Worm (Caenorhabditis elegans) whole organism, L4 larva: Measurements from ENCODE around the gene F57C7.4.

ENCODE experiments used
- D1046.2 ChIP-seq: fragments of 200-800 bp; sonication (Bioruptor generic); IDR thresholded peaks from 2 replicates; pipeline ENCODE4 v1.3.6; 2022; ENCODE audit warnings: missing genetic modification characterization, missing compliant biosample characterization
- F26F4.8 ChIP-seq: fragments of 200-800 bp; sonication (Bioruptor generic); conservative IDR thresholded peaks from 2 replicates; pipeline ENCODE4 v1.3.6; 2022; ENCODE audit warnings: missing genetic modification characterization, missing compliant biosample characterization
- F37D6.2 ChIP-seq: sonication (generic microtip); optimal IDR thresholded peaks from 2 replicates; lab custom pipeline; 2016; ENCODE audit warnings: mild to moderate bottlenecking, missing genetic modification characterization, missing compliant biosample characterization
- Y48G9A.11 ChIP-seq: fragments of 200-800 bp; sonication (Bioruptor generic); IDR thresholded peaks from 2 replicates; pipeline ENCODE4 v1.3.6; 2022; ENCODE audit warnings: missing genetic modification reagents, missing genetic modification characterization, missing compliant biosample characterization
- Y5F2A.4 ChIP-seq: fragments of 200-800 bp; sonication (Bioruptor generic); optimal IDR thresholded peaks from 2 replicates; lab custom pipeline; 2018; ENCODE audit warnings: mild to moderate bottlenecking, missing genetic modification characterization, missing compliant biosample characterization
- ZK337.2 ChIP-seq: fragments of 200-800 bp; sonication (Bioruptor generic); IDR thresholded peaks from 2 replicates; pipeline ENCODE4 v1.3.6; 2022; ENCODE audit warnings: missing genetic modification reagents, missing genetic modification characterization, missing compliant biosample characterization
- ZK546.5 ChIP-seq, 2 experiments: sonication (generic microtip); optimal IDR thresholded peaks; 2 replicates each; lab custom pipeline; 2017; ENCODE audit warnings: missing biosample characterization in 2 of 2, missing genetic modification characterization in 2 of 2
- ama-1 ChIP-seq: fragments of 150-350 bp; optimal IDR thresholded peaks from 2 replicates; lab custom pipeline; 2014; ENCODE audit warnings: inconsistent platforms, mixed read lengths
- arid-1 ChIP-seq: fragments of 200-800 bp; sonication (Bioruptor generic); conservative IDR thresholded peaks from 2 replicates; pipeline ENCODE4 v1.3.6; 2022; ENCODE audit warnings: missing genetic modification reagents, missing genetic modification characterization, missing compliant biosample characterization
- attf-4 ChIP-seq: sonication (generic microtip); optimal IDR thresholded peaks from 3 replicates; lab custom pipeline; 2017; ENCODE audit warnings: missing biosample characterization, missing genetic modification characterization
- daf-12 ChIP-seq: fragments of 150-350 bp; optimal IDR thresholded peaks from 2 replicates; lab custom pipeline; 2014; ENCODE audit warnings: missing biosample characterization, missing genetic modification reagents, missing genetic modification characterization
- daf-19 ChIP-seq: fragments of 200-800 bp; sonication (Bioruptor generic); conservative IDR thresholded peaks from 2 replicates; pipeline ENCODE4 v1.3.6; 2022; ENCODE audit warnings: missing genetic modification characterization, missing compliant biosample characterization
- dmd-6 ChIP-seq: fragments of 200-800 bp; sonication (Bioruptor generic); IDR thresholded peaks from 2 replicates; pipeline ENCODE4 v1.3.6; 2022; ENCODE audit warnings: missing genetic modification reagents, missing genetic modification characterization, missing compliant biosample characterization
- egl-27 ChIP-seq: sonication (generic microtip); optimal IDR thresholded peaks from 3 replicates; lab custom pipeline; 2017; ENCODE audit warnings: missing biosample characterization, missing genetic modification reagents, missing genetic modification characterization
- egl-43 ChIP-seq: fragments of 200-800 bp; sonication (Bioruptor generic); IDR thresholded peaks from 2 replicates; pipeline ENCODE4 v1.3.6; 2022; ENCODE audit warnings: missing genetic modification reagents, missing genetic modification characterization, missing compliant biosample characterization
- lim-7 ChIP-seq: fragments of 200-800 bp; sonication (Bioruptor generic); IDR thresholded peaks from 2 replicates; pipeline ENCODE4 v1.3.6; 2022; ENCODE audit warnings: missing genetic modification characterization, missing compliant biosample characterization
- lin-1 ChIP-seq: fragments of 200-800 bp; sonication (Bioruptor generic); IDR thresholded peaks from 2 replicates; pipeline ENCODE4 v1.3.6; 2022; ENCODE audit warnings: missing genetic modification reagents, missing genetic modification characterization, missing compliant biosample characterization
- lin-15B ChIP-seq: fragments of 150-350 bp; sonication (generic microtip); optimal IDR thresholded peaks from 3 replicates; lab custom pipeline; 2014; ENCODE audit warnings: missing biosample characterization, missing genetic modification characterization
- lin-38 ChIP-seq: fragments of 200-800 bp; sonication (Bioruptor generic); IDR thresholded peaks from 2 replicates; pipeline ENCODE4 v1.3.6; 2022; ENCODE audit warnings: missing genetic modification reagents, missing genetic modification characterization, missing compliant biosample characterization
- lin-39 ChIP-seq: fragments of 150-350 bp; optimal IDR thresholded peaks from 2 replicates; lab custom pipeline; 2014; ENCODE audit warnings: missing biosample characterization, missing genetic modification reagents, missing genetic modification characterization
- lir-3 ChIP-seq: sonication (generic microtip); optimal IDR thresholded peaks from 2 replicates; lab custom pipeline; 2016; ENCODE audit warnings: mild to moderate bottlenecking, missing genetic modification characterization, missing compliant biosample characterization
- madf-9 ChIP-seq: fragments of 200-800 bp; sonication (Bioruptor generic); conservative IDR thresholded peaks from 2 replicates; pipeline ENCODE4 v1.3.6; 2022; ENCODE audit warnings: missing genetic modification reagents, missing genetic modification characterization, missing compliant biosample characterization
- mdl-1 ChIP-seq, 2 experiments: fragments of 150-350 bp in 1 of 2; sonication (generic microtip) in 1 of 2; optimal IDR thresholded peaks; 2 replicates each; lab custom pipeline; 2014 to 2017; ENCODE audit warnings: missing biosample characterization in 2 of 2, missing genetic modification characterization in 2 of 2
- mdt-29 ChIP-seq: fragments of 200-800 bp; sonication (Bioruptor generic); IDR thresholded peaks from 2 replicates; pipeline ENCODE4 v1.3.6; 2022; ENCODE audit warnings: missing genetic modification reagents, missing genetic modification characterization, missing compliant biosample characterization
- mxl-3 ChIP-seq: fragments of 200-800 bp; sonication (Bioruptor generic); optimal IDR thresholded peaks from 2 replicates; lab custom pipeline; 2018; ENCODE audit warnings: mild to moderate bottlenecking, missing genetic modification characterization, missing compliant biosample characterization
- nhr-102 ChIP-seq: sonication (generic microtip); optimal IDR thresholded peaks from 2 replicates; lab custom pipeline; 2016; ENCODE audit warnings: mild to moderate bottlenecking, missing genetic modification characterization, moderate library complexity, missing compliant biosample characterization
- nhr-111 ChIP-seq: fragments of 200-800 bp; sonication (Bioruptor generic); optimal IDR thresholded peaks from 2 replicates; lab custom pipeline; 2018; ENCODE audit warnings: mild to moderate bottlenecking, missing genetic modification characterization, missing compliant biosample characterization
- nhr-237 ChIP-seq: sonication (generic microtip); optimal IDR thresholded peaks from 2 replicates; lab custom pipeline; 2017; ENCODE audit warnings: missing biosample characterization, missing genetic modification characterization
- nhr-28 ChIP-seq: fragments of 150-350 bp; optimal IDR thresholded peaks from 2 replicates; lab custom pipeline; 2014; ENCODE audit warnings: missing biosample characterization, missing genetic modification characterization
- nhr-41 ChIP-seq: fragments of 200-800 bp; sonication (Bioruptor generic); IDR thresholded peaks from 2 replicates; pipeline ENCODE4 v1.3.6; 2022; ENCODE audit warnings: missing genetic modification reagents, missing genetic modification characterization, missing compliant biosample characterization
- nhr-42 ChIP-seq: fragments of 200-800 bp; sonication (Bioruptor generic); IDR thresholded peaks from 2 replicates; pipeline ENCODE4 v1.3.6; 2022; ENCODE audit warnings: missing genetic modification characterization, missing compliant biosample characterization
- nhr-48 ChIP-seq: sonication (generic microtip); optimal IDR thresholded peaks from 2 replicates; lab custom pipeline; 2016; ENCODE audit warnings: mild to moderate bottlenecking, missing genetic modification characterization, missing compliant biosample characterization
- nhr-6 ChIP-seq: fragments of 150-350 bp; optimal IDR thresholded peaks from 2 replicates; lab custom pipeline; 2014; ENCODE audit warnings: missing biosample characterization, missing genetic modification characterization
- nhr-76 ChIP-seq: fragments of 150-350 bp; optimal IDR thresholded peaks from 2 replicates; lab custom pipeline; 2014; ENCODE audit warnings: missing biosample characterization, missing genetic modification characterization
- nhr-77 ChIP-seq: fragments of 150-350 bp; optimal IDR thresholded peaks from 2 replicates; lab custom pipeline; 2014; ENCODE audit warnings: missing biosample characterization, missing genetic modification characterization
- pha-4 ChIP-seq, 2 experiments: fragments of 150-350 bp in 1 of 2; fragments of 200-800 bp in 1 of 2; sonication (Bioruptor generic) in 1 of 2; IDR thresholded peaks in 1 of 2; optimal IDR thresholded peaks in 1 of 2; 2 replicates each; pipeline versions ENCODE4 v1.3.6 to Lab custom; 2014 to 2022; ENCODE audit warnings: missing genetic modification characterization in 2 of 2, missing genetic modification reagents in 2 of 2, missing biosample characterization in 1 of 2, missing compliant biosample characterization in 1 of 2
- php-3 ChIP-seq: fragments of 200-800 bp; sonication (Bioruptor generic); IDR thresholded peaks from 2 replicates; pipeline ENCODE4 v1.3.6; 2022; ENCODE audit warnings: missing genetic modification reagents, missing genetic modification characterization, missing compliant biosample characterization
- rbr-2 ChIP-seq: sonication (generic microtip); optimal IDR thresholded peaks from 2 replicates; lab custom pipeline; 2016; ENCODE audit warnings: missing genotype, missing genetic modification characterization, missing compliant biosample characterization
- set-16 ChIP-seq: fragments of 200-800 bp; sonication (Bioruptor generic); IDR thresholded peaks from 2 replicates; pipeline ENCODE4 v1.3.6; 2022; ENCODE audit warnings: missing genetic modification reagents, missing genetic modification characterization, missing compliant biosample characterization
- spr-1 ChIP-seq: sonication (generic microtip); optimal IDR thresholded peaks from 2 replicates; lab custom pipeline; 2016; ENCODE audit warnings: mild to moderate bottlenecking, missing genetic modification characterization, missing compliant biosample characterization
- tra-1 ChIP-seq: fragments of 200-800 bp; sonication (Bioruptor generic); IDR thresholded peaks from 2 replicates; pipeline ENCODE4 v1.3.6; 2022; ENCODE audit warnings: missing genetic modification reagents, missing genetic modification characterization, missing compliant biosample characterization
- unc-130 ChIP-seq: sonication (generic microtip); optimal IDR thresholded peaks from 2 replicates; lab custom pipeline; 2016; ENCODE audit warnings: missing genetic modification reagents, missing genetic modification characterization, missing compliant biosample characterization
- unc-39 ChIP-seq: sonication (generic microtip); optimal IDR thresholded peaks from 2 replicates; lab custom pipeline; 2017; ENCODE audit warnings: missing biosample characterization, missing genetic modification characterization
- unc-62 ChIP-seq, 3 experiments: fragments of 150-350 bp in 1 of 3; sonication (generic microtip); optimal IDR thresholded peaks in 2 of 3; peaks in 1 of 3; 1 replicate in 1 of 3; 2 replicates in 2 of 3; lab custom pipeline; 2014 to 2017; ENCODE audit warnings: missing biosample characterization in 3 of 3, missing genetic modification characterization in 3 of 3, missing genetic modification reagents in 3 of 3, missing genotype in 1 of 3
- vab-7 ChIP-seq: fragments of 200-800 bp; sonication (Bioruptor generic); IDR thresholded peaks from 2 replicates; pipeline ENCODE4 v1.3.6; 2022; ENCODE audit warnings: missing genetic modification reagents, missing genetic modification characterization, missing compliant biosample characterization
- zfp-3 ChIP-seq: fragments of 200-800 bp; sonication (Bioruptor generic); conservative IDR thresholded peaks from 2 replicates; pipeline ENCODE4 v1.3.6; 2022; ENCODE audit warnings: missing genetic modification reagents, missing genetic modification characterization, missing compliant biosample characterization
- ztf-11 ChIP-seq: fragments of 150-350 bp; optimal IDR thresholded peaks from 2 replicates; lab custom pipeline; 2014; ENCODE audit warnings: missing biosample characterization, missing genetic modification characterization

The F57C7.4 gene

DNA sequence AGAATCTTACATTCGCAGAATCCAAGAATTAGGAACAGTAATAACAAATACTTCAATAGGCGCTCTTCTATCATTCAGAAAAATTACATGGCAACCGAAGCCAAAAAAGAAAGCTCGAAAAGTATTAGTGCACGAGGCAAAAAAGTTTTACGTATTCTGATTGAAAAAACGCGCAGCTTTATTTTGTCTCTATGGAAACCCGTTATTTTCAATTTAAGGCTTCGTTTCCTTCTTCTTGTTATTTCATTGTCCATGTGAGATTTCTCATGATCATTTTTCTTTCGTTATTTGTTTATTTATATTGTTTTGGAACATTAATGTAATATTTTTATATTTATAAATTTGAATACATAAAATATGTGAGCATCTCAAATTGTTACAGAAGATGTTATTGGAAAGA, at the start of gene F57C7.4:
Gene F57C7.4 (minus strand): TSS at position 101 of the 400 bp plus-strand sequence.
- TF ChIP-seq F26F4.8 (no peak), nhr-102 (tag; lab: Kevin White, UChicago) (no peak), Y5F2A.4 (no peak), rbr-2 (no peak), daf-12 (tag; lab: Kevin White, UChicago) (no peak), ZK337.2 (GFP tag; lab: Robert Waterston, UW) (no peak), Y48G9A.11 (GFP tag; lab: Robert Waterston, UW) (no peak), nhr-48 (tag; lab: Kevin White, UChicago) (no peak), unc-62 (GFP tag; optimal IDR thresholded peaks at IDR 0.05 in 1 of 2; lab: Kevin White, UChicago) (no peak), unc-62 (tag; optimal IDR thresholded peaks at IDR 0.05; lab: Kevin White, UChicago) (no peak), php-3 (GFP tag; lab: Robert Waterston, UW) (no peak), mdt-29 (GFP tag; lab: Robert Waterston, UW) (no peak), ZK546.5 (tag; optimal IDR thresholded peaks at IDR 0.05; lab: Kevin White, UChicago) (no peak), lim-7 (no peak), egl-43 (GFP tag; lab: Robert Waterston, UW) (no peak), lin-1 (GFP tag; lab: Robert Waterston, UW) (no peak), tra-1 (GFP tag; lab: Robert Waterston, UW) (no peak), ztf-11 (tag; lab: Kevin White, UChicago) (no peak), lin-38 (GFP tag; lab: Robert Waterston, UW) (no peak), mdl-1 (tag; optimal IDR thresholded peaks at IDR 0.05; lab: Kevin White, UChicago) (no peak)

DNA sequence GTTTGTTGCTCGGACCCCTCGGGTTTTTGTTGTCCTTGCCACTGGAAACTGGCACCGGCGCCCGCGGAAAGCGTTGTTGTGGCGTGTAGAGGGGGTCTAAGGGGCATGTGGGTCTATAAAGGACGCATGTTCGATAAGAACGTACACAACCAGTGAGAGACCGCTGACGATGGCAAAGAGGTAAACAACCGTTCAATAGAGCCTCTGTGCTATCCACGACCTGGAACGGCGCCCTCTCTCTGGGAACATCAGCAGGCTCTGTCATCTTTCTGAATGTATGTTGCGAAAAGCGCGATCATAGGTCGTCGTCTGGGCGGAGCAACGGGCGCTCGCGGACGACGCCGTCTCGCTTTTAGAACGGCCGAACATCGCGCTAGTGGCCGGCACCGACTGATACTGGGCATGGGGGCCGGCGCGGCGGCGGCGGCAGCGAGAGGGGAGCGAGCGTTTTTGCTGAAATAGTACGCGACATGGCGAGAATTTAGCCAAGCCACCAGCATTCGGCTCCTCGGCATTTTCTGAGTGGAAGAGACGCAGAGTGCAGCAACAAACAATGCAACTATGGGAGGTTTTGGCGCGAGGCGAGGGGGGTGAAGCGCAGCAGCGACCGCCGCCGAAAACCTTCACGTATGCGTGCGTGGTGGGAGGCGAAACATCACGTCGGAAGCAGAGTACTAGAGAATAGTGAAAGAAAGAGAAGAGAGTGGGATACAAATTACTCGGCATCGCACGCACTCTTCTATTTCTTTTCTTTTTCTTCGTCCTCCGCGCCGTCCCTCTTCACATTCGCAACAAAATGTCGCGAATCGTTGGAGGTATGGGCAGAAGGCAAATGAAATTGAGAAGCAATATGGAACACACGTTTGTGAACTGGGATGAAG, 47.9 kb upstream of the F57C7.4 start:
- no peak for TF ChIP-seq daf-12 (tag; lab: Kevin White, UChicago)
- TF ChIP-seq unc-39 (tag; lab: Kevin White, UChicago) = no peak
- TF ChIP-seq zfp-3 = no peak
- TF ChIP-seq nhr-41 = 0 out of 2 replicates have a peak, but pooled peaks have one; percentile 18
- peak; percentile 70; the same call in 1 of the 2 replicates for TF ChIP-seq nhr-42 (GFP tag; lab: Robert Waterston, UW)
- TF ChIP-seq egl-27 (tag; lab: Kevin White, UChicago) = no peak
- no peak for TF ChIP-seq unc-130
- TF ChIP-seq mdl-1 (tag; optimal IDR thresholded peaks at IDR 0.05; lab: Kevin White, UChicago) = peak; percentile 68 to 90
- TF ChIP-seq egl-43 (GFP tag; lab: Robert Waterston, UW) = peak; percentile 76; the same call in 1 of the 2 replicates
- peak; percentile 25 for TF ChIP-seq nhr-6 (tag; lab: Kevin White, UChicago)
- no peak for TF ChIP-seq nhr-111
- peak; percentile 24 for TF ChIP-seq lir-3 (tag; lab: Kevin White, UChicago)
- no peak for TF ChIP-seq nhr-76 (tag; lab: Kevin White, UChicago)
- no peak for TF ChIP-seq D1046.2 (GFP tag; lab: Robert Waterston, UW)
- TF ChIP-seq mxl-3 (GFP tag; lab: Kevin White, UChicago) = peak; percentile 85
- peak; percentile 75 for TF ChIP-seq nhr-28 (tag; lab: Kevin White, UChicago)
- no peak for TF ChIP-seq daf-19 (GFP tag; lab: Robert Waterston, UW)
- peak; percentile 25 for TF ChIP-seq nhr-77 (tag; lab: Kevin White, UChicago)
- TF ChIP-seq pha-4 (GFP tag; IDR thresholded peaks at IDR 0.05; lab: Robert Waterston, UW) = peak; percentile 87
- TF ChIP-seq pha-4 (tag; optimal IDR thresholded peaks at IDR 0.05; lab: Kevin White, UChicago) = no peak
- TF ChIP-seq F37D6.2 (tag; lab: Kevin White, UChicago) = peak; percentile 88
- peak; percentile 88 for TF ChIP-seq dmd-6
- peak; percentile 22 for TF ChIP-seq ama-1 (lab: Kevin White, UChicago)
- no peak for TF ChIP-seq lin-15B (tag; lab: Kevin White, UChicago)
- peak; percentile 99 for TF ChIP-seq set-16 (GFP tag; lab: Robert Waterston, UW)
- peak; percentile 39 for TF ChIP-seq madf-9
- no peak for TF ChIP-seq attf-4 (tag; lab: Kevin White, UChicago)
- no peak for TF ChIP-seq vab-7
- TF ChIP-seq lin-39 = no peak
- peak; percentile 93 for TF ChIP-seq rbr-2
- peak; percentile 76 for TF ChIP-seq spr-1 (tag; lab: Kevin White, UChicago)
- TF ChIP-seq nhr-237 (tag; lab: Kevin White, UChicago) = peak; percentile 39
- no peak for TF ChIP-seq php-3 (GFP tag; lab: Robert Waterston, UW)
- TF ChIP-seq arid-1 = peak; percentile 54; the same call in 1 of the 2 replicates
